Worm (Caenorhabditis elegans) whole organism, L3 larva: ENCODE results near the gene T13F2.4.

Experiments used
- ZK546.5 ChIP-seq: sonication (generic microtip); optimal IDR thresholded peaks from 2 replicates; lab custom pipeline; 2017; ENCODE audit warnings: missing biosample characterization, missing genetic modification characterization
- ceh-28 ChIP-seq: fragments of 150-350 bp; optimal IDR thresholded peaks from 2 replicates; lab custom pipeline; 2014; ENCODE audit warnings: missing biosample characterization, missing genetic modification reagents, missing genetic modification characterization
- egl-27 ChIP-seq: sonication (generic microtip); optimal IDR thresholded peaks from 4 replicates; lab custom pipeline; 2017; ENCODE audit warnings: missing biosample characterization, missing genetic modification reagents, missing genetic modification characterization
- fos-1 ChIP-seq: fragments of 150-350 bp; optimal IDR thresholded peaks from 2 replicates; lab custom pipeline; 2014; ENCODE audit warnings: missing biosample characterization, missing genetic modification characterization
- nhr-11 ChIP-seq: fragments of 150-350 bp; optimal IDR thresholded peaks from 2 replicates; lab custom pipeline; 2014; ENCODE audit warnings: missing biosample characterization, missing genetic modification characterization
- nhr-25 ChIP-seq: sonication (generic microtip); optimal IDR thresholded peaks from 2 replicates; lab custom pipeline; 2017; ENCODE audit warnings: missing biosample characterization, missing genetic modification characterization
- pha-4 ChIP-seq: fragments of 150-350 bp; optimal IDR thresholded peaks from 2 replicates; lab custom pipeline; 2014; ENCODE audit warnings: missing biosample characterization, missing genetic modification reagents, missing genetic modification characterization
- sea-2 ChIP-seq: fragments of 150-350 bp; sonication (generic microtip); optimal IDR thresholded peaks from 4 replicates; lab custom pipeline; 2014; ENCODE audit warnings: missing biosample characterization, missing genetic modification reagents, missing genetic modification characterization
- snpc-4 ChIP-seq: fragments of 150-350 bp; optimal IDR thresholded peaks from 2 replicates; lab custom pipeline; 2014; ENCODE audit warnings: missing biosample characterization, missing genetic modification characterization
- unc-39 ChIP-seq: sonication (generic microtip); optimal IDR thresholded peaks from 4 replicates; lab custom pipeline; 2017; ENCODE audit warnings: missing biosample characterization, missing genetic modification characterization

ce11 chrIV:9801418-9801817 is 11.8 kb downstream of the T13F2.4 start:
- TF ChIP-seq unc-39 (tag; lab: Kevin White, UChicago), result no peak
- no peak for TF ChIP-seq sea-2 (GFP tag; lab: Kevin White, UChicago)
- no peak for TF ChIP-seq nhr-25
- no peak for TF ChIP-seq ceh-28 (tag; lab: Kevin White, UChicago)
- TF ChIP-seq nhr-11 (tag; lab: Kevin White, UChicago), result no peak
- TF ChIP-seq pha-4 (tag; lab: Kevin White, UChicago), result peak; percentile 66
- no peak for TF ChIP-seq ZK546.5
- no peak for TF ChIP-seq fos-1 (tag; lab: Kevin White, UChicago)
- no peak for TF ChIP-seq egl-27
- no peak for TF ChIP-seq snpc-4 (tag; lab: Kevin White, UChicago)
